Worm (Caenorhabditis elegans) whole organism, L4 larva: ENCODE measurements around the gene nlp-57.
A peak's percentile ranks its signal among the peaks of the same experiment; 100 is the strongest.

Source experiments
- Y5F2A.4 ChIP-seq: fragments of 200-800 bp; sonication (Bioruptor generic); optimal IDR thresholded peaks from 2 replicates; lab custom pipeline; 2018; ENCODE audit warnings: mild to moderate bottlenecking, missing genetic modification characterization, missing compliant biosample characterization
- aha-1 ChIP-seq: fragments of 150-350 bp; peaks from one replicate; lab custom pipeline; 2014; ENCODE audit warnings: missing biosample characterization, missing genetic modification characterization
- aly-2 ChIP-seq: sonication (generic microtip); optimal IDR thresholded peaks from 2 replicates; lab custom pipeline; 2018; ENCODE audit warnings: missing biosample characterization, missing genetic modification characterization
- ceh-62 ChIP-seq: sonication (generic microtip); optimal IDR thresholded peaks from 2 replicates; lab custom pipeline; 2017; ENCODE audit warnings: missing biosample characterization, missing genetic modification characterization
- daf-16 ChIP-seq, 3 experiments: sonication (generic microtip); optimal IDR thresholded peaks; 2 replicates each; lab custom pipeline; 2016 to 2017; ENCODE audit warnings: missing genetic modification characterization in 3 of 3, missing genetic modification reagents in 3 of 3, mild to moderate bottlenecking in 2 of 3, missing compliant biosample characterization in 2 of 3, missing biosample characterization in 1 of 3, moderate library complexity in 1 of 3
- dmd-6 ChIP-seq: fragments of 200-800 bp; sonication (Bioruptor generic); IDR thresholded peaks from 2 replicates; pipeline ENCODE4 v1.3.6; 2022; ENCODE audit warnings: missing genetic modification reagents, missing genetic modification characterization, missing compliant biosample characterization
- dmd-8 ChIP-seq: fragments of 200-800 bp; sonication (Bioruptor generic); IDR thresholded peaks from 2 replicates; pipeline ENCODE4 v1.3.6; 2022; ENCODE audit warnings: missing genetic modification characterization, missing compliant biosample characterization
- dve-1 ChIP-seq: sonication (generic microtip); optimal IDR thresholded peaks from 2 replicates; lab custom pipeline; 2017; ENCODE audit warnings: antibody characterized with exemption, mild to moderate bottlenecking, missing genetic modification characterization, missing compliant biosample characterization; ENCODE audit not compliant: insufficient read depth
- gei-8 ChIP-seq: fragments of 200-800 bp; sonication (Bioruptor generic); optimal IDR thresholded peaks from 2 replicates; lab custom pipeline; 2018; ENCODE audit warnings: mild to moderate bottlenecking, missing genetic modification characterization, missing compliant biosample characterization
- hlh-11 ChIP-seq: fragments of 200-800 bp; sonication (Bioruptor generic); optimal IDR thresholded peaks from 2 replicates; lab custom pipeline; 2018; ENCODE audit warnings: mild to moderate bottlenecking, missing genetic modification characterization, missing compliant biosample characterization
- hmg-1.1 ChIP-seq: fragments of 200-800 bp; sonication (Bioruptor generic); IDR thresholded peaks from 2 replicates; pipeline ENCODE4 v1.3.6; 2022; ENCODE audit warnings: missing genetic modification reagents, missing genetic modification characterization, missing compliant biosample characterization
- nhr-237 ChIP-seq: sonication (generic microtip); optimal IDR thresholded peaks from 2 replicates; lab custom pipeline; 2017; ENCODE audit warnings: missing biosample characterization, missing genetic modification characterization
- nhr-25 ChIP-seq: sonication (generic microtip); optimal IDR thresholded peaks from 2 replicates; lab custom pipeline; 2017; ENCODE audit warnings: missing genetic modification characterization, mild to moderate bottlenecking, missing compliant biosample characterization, antibody characterized with exemption, moderate library complexity, borderline replicate concordance; ENCODE audit not compliant: insufficient read depth
- nhr-28 ChIP-seq: fragments of 150-350 bp; optimal IDR thresholded peaks from 2 replicates; lab custom pipeline; 2014; ENCODE audit warnings: missing biosample characterization, missing genetic modification characterization
- nhr-41 ChIP-seq: fragments of 200-800 bp; sonication (Bioruptor generic); IDR thresholded peaks from 2 replicates; pipeline ENCODE4 v1.3.6; 2022; ENCODE audit warnings: missing genetic modification reagents, missing genetic modification characterization, missing compliant biosample characterization
- nhr-42 ChIP-seq: fragments of 200-800 bp; sonication (Bioruptor generic); IDR thresholded peaks from 2 replicates; pipeline ENCODE4 v1.3.6; 2022; ENCODE audit warnings: missing genetic modification characterization, missing compliant biosample characterization
- php-3 ChIP-seq: fragments of 200-800 bp; sonication (Bioruptor generic); IDR thresholded peaks from 2 replicates; pipeline ENCODE4 v1.3.6; 2022; ENCODE audit warnings: missing genetic modification reagents, missing genetic modification characterization, missing compliant biosample characterization
- saeg-2 ChIP-seq: fragments of 200-800 bp; sonication (Bioruptor generic); IDR thresholded peaks from 2 replicates; pipeline ENCODE4 v1.3.6; 2022; ENCODE audit warnings: missing genetic modification reagents, missing genetic modification characterization, missing compliant biosample characterization
- sdz-12 ChIP-seq: fragments of 200-800 bp; sonication (Bioruptor generic); optimal IDR thresholded peaks from 2 replicates; lab custom pipeline; 2018; ENCODE audit warnings: mild to moderate bottlenecking, missing genetic modification characterization, missing compliant biosample characterization
- skn-1 ChIP-seq: fragments of 150-350 bp; optimal IDR thresholded peaks from 2 replicates; lab custom pipeline; 2014; ENCODE audit warnings: missing biosample characterization, missing genetic modification characterization
- snpc-1.2 ChIP-seq: fragments of 200-800 bp; sonication (Bioruptor generic); IDR thresholded peaks from 2 replicates; pipeline ENCODE4 v1.3.6; 2022; ENCODE audit warnings: missing genetic modification reagents, missing genetic modification characterization, missing compliant biosample characterization
- unc-62 ChIP-seq, 3 experiments: fragments of 150-350 bp in 1 of 3; sonication (generic microtip); optimal IDR thresholded peaks in 2 of 3; peaks in 1 of 3; 1 replicate in 1 of 3; 2 replicates in 2 of 3; lab custom pipeline; 2014 to 2017; ENCODE audit warnings: missing biosample characterization in 3 of 3, missing genetic modification characterization in 3 of 3, missing genetic modification reagents in 3 of 3, missing genotype in 1 of 3
- zfp-3 ChIP-seq: fragments of 200-800 bp; sonication (Bioruptor generic); conservative IDR thresholded peaks from 2 replicates; pipeline ENCODE4 v1.3.6; 2022; ENCODE audit warnings: missing genetic modification reagents, missing genetic modification characterization, missing compliant biosample characterization
- ztf-11 ChIP-seq: fragments of 150-350 bp; optimal IDR thresholded peaks from 2 replicates; lab custom pipeline; 2014; ENCODE audit warnings: missing biosample characterization, missing genetic modification characterization

The nlp-57 gene

ce11 chrX:11355856-11356255 lies 39.0 kb downstream of the nlp-57 start:
- peak in 1 of 2 experiments; percentile 94 for TF ChIP-seq unc-62 (GFP tag; optimal IDR thresholded peaks at IDR 0.05 in 1 of 2; lab: Kevin White, UChicago)
- TF ChIP-seq unc-62 (tag; optimal IDR thresholded peaks at IDR 0.05; lab: Kevin White, UChicago), result no peak
- no peak for TF ChIP-seq skn-1 (tag; lab: Kevin White, UChicago)
- TF ChIP-seq, all 104 proteins: peak for 1

ce11 chrX:11357516-11357915 lies 40.7 kb downstream of the nlp-57 start, which contains the start of gene pgp-4:
TSS of gene pgp-4 (plus strand) at chrX:11357816.
- TF ChIP-seq snpc-1.2 (GFP tag; lab: Robert Waterston, UW), result no peak
- no peak for TF ChIP-seq saeg-2 (GFP tag; lab: Robert Waterston, UW)
- TF ChIP-seq daf-16 (GFP tag; optimal IDR thresholded peaks at IDR 0.05; lab: Kevin White, UChicago), result no peak
- no peak for TF ChIP-seq daf-16 (tag; optimal IDR thresholded peaks at IDR 0.05; lab: Kevin White, UChicago)
- no peak for TF ChIP-seq ceh-62 (tag; lab: Kevin White, UChicago)
- no peak for TF ChIP-seq gei-8 (GFP tag; lab: Kevin White, UChicago)

- TF ChIP-seq nhr-28 (tag; lab: Kevin White, UChicago) (peak; percentile 51), daf-16 (GFP tag; optimal IDR thresholded peaks at IDR 0.05; lab: Kevin White, UChicago) (no peak), daf-16 (tag; optimal IDR thresholded peaks at IDR 0.05; lab: Kevin White, UChicago) (peak; percentile 83), hlh-11 (tag; lab: Kevin White, UChicago) (peak; percentile 4), nhr-41 (GFP tag; lab: Robert Waterston, UW) (no peak), php-3 (GFP tag; lab: Robert Waterston, UW) (peak; percentile 71), dve-1 (tag; lab: Kevin White, UChicago) (peak; percentile 61)
- TF ChIP-seq, all 104 proteins: peak for 5
Measured at ce11 chrX:11364914-11365313, 48.1 kb downstream of the nlp-57 start.

- no peak for TF ChIP-seq Y5F2A.4 (GFP tag; lab: Kevin White, UChicago)
- TF ChIP-seq nhr-42, result no peak
Measured at ce11 chrX:11365995-11366394, 49.1 kb downstream of the nlp-57 start.

- TF ChIP-seq nhr-25 (no peak), daf-16 (GFP tag; optimal IDR thresholded peaks at IDR 0.05; lab: Kevin White, UChicago) (peak in 1 of 2 experiments; percentile 88), daf-16 (tag; optimal IDR thresholded peaks at IDR 0.05; lab: Kevin White, UChicago) (peak; percentile 60), nhr-237 (tag; lab: Kevin White, UChicago) (no peak), dve-1 (tag; lab: Kevin White, UChicago) (peak; percentile 20), dmd-6 (GFP tag; lab: Robert Waterston, UW) (peak; percentile 11; the same call in 1 of the 2 replicates), ztf-11 (tag; lab: Kevin White, UChicago) (no peak), nhr-28 (tag; lab: Kevin White, UChicago) (peak; percentile 73), aly-2 (no peak), zfp-3 (GFP tag; lab: Robert Waterston, UW) (no peak), sdz-12 (GFP tag; lab: Kevin White, UChicago) (no peak), aha-1 (peak; percentile 49)
Measured at ce11 chrX:11367087-11367486, 50.2 kb downstream of the nlp-57 start.

- TF ChIP-seq hmg-1.1 (GFP tag; lab: Robert Waterston, UW) (peak; percentile 29; the same call in 1 of the 2 replicates), dmd-8 (GFP tag; lab: Robert Waterston, UW) (no peak)
- TF ChIP-seq, all 104 proteins: peak for 1
Measured at ce11 chrX:11367640-11368039, 50.8 kb downstream of the nlp-57 start.
